Worm (Caenorhabditis elegans) whole organism, L4 larva: ENCODE data around the gene test-1.
A peak's percentile ranks its signal among the peaks of the same experiment; 100 is the strongest.

Experiments used
- F10B5.3 ChIP-seq: sonication (generic microtip); optimal IDR thresholded peaks from 2 replicates; lab custom pipeline; 2016; ENCODE audit warnings: mild to moderate bottlenecking, missing genetic modification characterization, missing compliant biosample characterization
- F26F4.8 ChIP-seq: fragments of 200-800 bp; sonication (Bioruptor generic); conservative IDR thresholded peaks from 2 replicates; pipeline ENCODE4 v1.3.6; 2022; ENCODE audit warnings: missing genetic modification characterization, missing compliant biosample characterization
- F37D6.2 ChIP-seq: sonication (generic microtip); optimal IDR thresholded peaks from 2 replicates; lab custom pipeline; 2016; ENCODE audit warnings: mild to moderate bottlenecking, missing genetic modification characterization, missing compliant biosample characterization
- T20F7.1 ChIP-seq: fragments of 200-800 bp; sonication (Bioruptor generic); optimal IDR thresholded peaks from 2 replicates; lab custom pipeline; 2018; ENCODE audit warnings: mild to moderate bottlenecking, missing genetic modification characterization, missing compliant biosample characterization
- T26A8.4 ChIP-seq: fragments of 200-800 bp; sonication (Bioruptor generic); IDR thresholded peaks from 2 replicates; pipeline ENCODE4 v1.3.6; 2022; ENCODE audit warnings: missing genetic modification characterization, missing compliant biosample characterization
- Y105C5A.15 ChIP-seq: fragments of 200-800 bp; sonication (Bioruptor generic); IDR thresholded peaks from 2 replicates; pipeline ENCODE4 v1.3.6; 2022; ENCODE audit warnings: missing genetic modification characterization, missing compliant biosample characterization
- Y48G9A.11 ChIP-seq: fragments of 200-800 bp; sonication (Bioruptor generic); IDR thresholded peaks from 2 replicates; pipeline ENCODE4 v1.3.6; 2022; ENCODE audit warnings: missing genetic modification reagents, missing genetic modification characterization, missing compliant biosample characterization
- Y75B8A.6 ChIP-seq: fragments of 200-800 bp; sonication (Bioruptor generic); IDR thresholded peaks from 2 replicates; pipeline ENCODE4 v1.3.6; 2022; ENCODE audit warnings: missing genetic modification reagents, missing genetic modification characterization, missing compliant biosample characterization
- aha-1 ChIP-seq: fragments of 150-350 bp; peaks from one replicate; lab custom pipeline; 2014; ENCODE audit warnings: missing biosample characterization, missing genetic modification characterization
- daf-19 ChIP-seq: fragments of 200-800 bp; sonication (Bioruptor generic); conservative IDR thresholded peaks from 2 replicates; pipeline ENCODE4 v1.3.6; 2022; ENCODE audit warnings: missing genetic modification characterization, missing compliant biosample characterization
- daf-8 ChIP-seq: fragments of 200-800 bp; sonication (Bioruptor generic); IDR thresholded peaks from 2 replicates; pipeline ENCODE4 v1.3.6; 2022; ENCODE audit warnings: missing genetic modification characterization, missing compliant biosample characterization
- dmd-6 ChIP-seq: fragments of 200-800 bp; sonication (Bioruptor generic); IDR thresholded peaks from 2 replicates; pipeline ENCODE4 v1.3.6; 2022; ENCODE audit warnings: missing genetic modification reagents, missing genetic modification characterization, missing compliant biosample characterization
- dmd-8 ChIP-seq: fragments of 200-800 bp; sonication (Bioruptor generic); IDR thresholded peaks from 2 replicates; pipeline ENCODE4 v1.3.6; 2022; ENCODE audit warnings: missing genetic modification characterization, missing compliant biosample characterization
- dmd-9 ChIP-seq: fragments of 200-800 bp; sonication (Bioruptor generic); IDR thresholded peaks from 2 replicates; pipeline ENCODE4 v1.3.6; 2022; ENCODE audit warnings: missing genetic modification reagents, missing genetic modification characterization, missing compliant biosample characterization
- egl-43 ChIP-seq: fragments of 200-800 bp; sonication (Bioruptor generic); IDR thresholded peaks from 2 replicates; pipeline ENCODE4 v1.3.6; 2022; ENCODE audit warnings: missing genetic modification reagents, missing genetic modification characterization, missing compliant biosample characterization
- fos-1 ChIP-seq: fragments of 150-350 bp; optimal IDR thresholded peaks from 2 replicates; lab custom pipeline; 2014; ENCODE audit warnings: missing biosample characterization, missing genetic modification characterization
- hif-1 ChIP-seq, 2 experiments: sonication (generic microtip); optimal IDR thresholded peaks; 2 replicates each; lab custom pipeline; 2016 to 2017; ENCODE audit warnings: missing compliant biosample characterization in 2 of 2, missing genetic modification characterization in 2 of 2, missing genetic modification reagents in 2 of 2, missing genotype in 2 of 2, mild to moderate bottlenecking in 1 of 2
- hlh-11 ChIP-seq: fragments of 200-800 bp; sonication (Bioruptor generic); optimal IDR thresholded peaks from 2 replicates; lab custom pipeline; 2018; ENCODE audit warnings: mild to moderate bottlenecking, missing genetic modification characterization, missing compliant biosample characterization
- hmg-1.1 ChIP-seq: fragments of 200-800 bp; sonication (Bioruptor generic); IDR thresholded peaks from 2 replicates; pipeline ENCODE4 v1.3.6; 2022; ENCODE audit warnings: missing genetic modification reagents, missing genetic modification characterization, missing compliant biosample characterization
- jun-1 ChIP-seq: fragments of 150-350 bp; optimal IDR thresholded peaks from 2 replicates; lab custom pipeline; 2014; ENCODE audit warnings: missing biosample characterization, missing genetic modification reagents, missing genetic modification characterization
- lim-7 ChIP-seq: fragments of 200-800 bp; sonication (Bioruptor generic); IDR thresholded peaks from 2 replicates; pipeline ENCODE4 v1.3.6; 2022; ENCODE audit warnings: missing genetic modification characterization, missing compliant biosample characterization
- lin-13 ChIP-seq: fragments of 150-350 bp; optimal IDR thresholded peaks from 2 replicates; lab custom pipeline; 2014; ENCODE audit warnings: missing biosample characterization, missing genetic modification reagents, missing genetic modification characterization
- lin-38 ChIP-seq: fragments of 200-800 bp; sonication (Bioruptor generic); IDR thresholded peaks from 2 replicates; pipeline ENCODE4 v1.3.6; 2022; ENCODE audit warnings: missing genetic modification reagents, missing genetic modification characterization, missing compliant biosample characterization
- lin-39 ChIP-seq: fragments of 150-350 bp; optimal IDR thresholded peaks from 2 replicates; lab custom pipeline; 2014; ENCODE audit warnings: missing biosample characterization, missing genetic modification reagents, missing genetic modification characterization
- lir-3 ChIP-seq: sonication (generic microtip); optimal IDR thresholded peaks from 2 replicates; lab custom pipeline; 2016; ENCODE audit warnings: mild to moderate bottlenecking, missing genetic modification characterization, missing compliant biosample characterization
- lsy-2 ChIP-seq, 2 experiments: fragments of 150-350 bp in 1 of 2; sonication (generic microtip) in 1 of 2; optimal IDR thresholded peaks; 2 replicates each; lab custom pipeline; 2014 to 2017; ENCODE audit warnings: missing biosample characterization in 2 of 2, missing genetic modification characterization in 2 of 2
- madf-5 ChIP-seq, 2 experiments: fragments of 200-800 bp; sonication (Bioruptor generic); IDR thresholded peaks; 2 replicates each; pipeline ENCODE4 v1.3.6; 2022; ENCODE audit warnings: missing compliant biosample characterization in 2 of 2, missing genetic modification characterization in 2 of 2
- mdl-1 ChIP-seq, 2 experiments: fragments of 150-350 bp in 1 of 2; sonication (generic microtip) in 1 of 2; optimal IDR thresholded peaks; 2 replicates each; lab custom pipeline; 2014 to 2017; ENCODE audit warnings: missing biosample characterization in 2 of 2, missing genetic modification characterization in 2 of 2
- mep-1 ChIP-seq: fragments of 150-350 bp; sonication (generic microtip); optimal IDR thresholded peaks from 3 replicates; lab custom pipeline; 2014; ENCODE audit warnings: missing biosample characterization, missing genetic modification characterization
- mxl-3 ChIP-seq: fragments of 200-800 bp; sonication (Bioruptor generic); optimal IDR thresholded peaks from 2 replicates; lab custom pipeline; 2018; ENCODE audit warnings: mild to moderate bottlenecking, missing genetic modification characterization, missing compliant biosample characterization
- nhr-102 ChIP-seq: sonication (generic microtip); optimal IDR thresholded peaks from 2 replicates; lab custom pipeline; 2016; ENCODE audit warnings: mild to moderate bottlenecking, missing genetic modification characterization, moderate library complexity, missing compliant biosample characterization
- nhr-28 ChIP-seq: fragments of 150-350 bp; optimal IDR thresholded peaks from 2 replicates; lab custom pipeline; 2014; ENCODE audit warnings: missing biosample characterization, missing genetic modification characterization
- nhr-48 ChIP-seq: sonication (generic microtip); optimal IDR thresholded peaks from 2 replicates; lab custom pipeline; 2016; ENCODE audit warnings: mild to moderate bottlenecking, missing genetic modification characterization, missing compliant biosample characterization
- sdz-12 ChIP-seq: fragments of 200-800 bp; sonication (Bioruptor generic); optimal IDR thresholded peaks from 2 replicates; lab custom pipeline; 2018; ENCODE audit warnings: mild to moderate bottlenecking, missing genetic modification characterization, missing compliant biosample characterization
- set-16 ChIP-seq: fragments of 200-800 bp; sonication (Bioruptor generic); IDR thresholded peaks from 2 replicates; pipeline ENCODE4 v1.3.6; 2022; ENCODE audit warnings: missing genetic modification reagents, missing genetic modification characterization, missing compliant biosample characterization
- unc-62 ChIP-seq, 3 experiments: fragments of 150-350 bp in 1 of 3; sonication (generic microtip); optimal IDR thresholded peaks in 2 of 3; peaks in 1 of 3; 1 replicate in 1 of 3; 2 replicates in 2 of 3; lab custom pipeline; 2014 to 2017; ENCODE audit warnings: missing biosample characterization in 3 of 3, missing genetic modification characterization in 3 of 3, missing genetic modification reagents in 3 of 3, missing genotype in 1 of 3
- zfp-2 ChIP-seq: sonication (generic microtip); optimal IDR thresholded peaks from 2 replicates; lab custom pipeline; 2016; ENCODE audit warnings: mild to moderate bottlenecking, missing genetic modification characterization, missing compliant biosample characterization
- zfp-3 ChIP-seq: fragments of 200-800 bp; sonication (Bioruptor generic); conservative IDR thresholded peaks from 2 replicates; pipeline ENCODE4 v1.3.6; 2022; ENCODE audit warnings: missing genetic modification reagents, missing genetic modification characterization, missing compliant biosample characterization
- zip-11 ChIP-seq: fragments of 200-800 bp; sonication (Bioruptor generic); IDR thresholded peaks from 2 replicates; pipeline ENCODE4 v1.3.6; 2022; ENCODE audit warnings: missing genetic modification characterization, missing compliant biosample characterization
- ztf-7 ChIP-seq: fragments of 150-350 bp; optimal IDR thresholded peaks from 2 replicates; lab custom pipeline; 2014; ENCODE audit warnings: missing biosample characterization, missing genetic modification characterization

The test-1 gene

DNA sequence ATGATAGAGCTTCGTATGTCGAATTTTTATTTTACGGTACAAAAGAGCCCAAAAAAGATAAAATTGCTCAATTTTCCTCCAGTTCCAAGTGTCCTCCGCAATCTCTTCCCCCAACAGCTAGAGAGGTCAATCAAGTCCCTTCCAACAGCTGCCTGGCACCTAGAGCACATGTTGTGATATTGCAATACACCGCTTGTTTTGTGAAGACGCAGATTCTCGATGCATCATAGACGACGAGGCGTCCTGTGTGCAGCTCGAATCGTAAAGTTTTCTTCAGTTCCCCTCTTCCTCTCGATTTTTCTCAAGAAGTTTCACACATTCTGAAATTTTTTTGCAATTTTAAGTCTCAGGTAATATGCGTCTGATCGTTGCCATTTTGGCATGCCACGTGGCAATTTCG lies at the start of gene test-1:
test-1 (plus strand) TSS at position 345 of the 400 bp plus-strand sequence.
- TF ChIP-seq sdz-12 = no peak
- no peak for TF ChIP-seq lir-3 (tag; lab: Kevin White, UChicago)
- TF ChIP-seq lin-38 (GFP tag; lab: Robert Waterston, UW) = no peak
- TF ChIP-seq daf-19 (GFP tag; lab: Robert Waterston, UW) = no peak
- no peak for TF ChIP-seq madf-5 (GFP tag; IDR thresholded peaks at IDR 0.05; lab: Robert Waterston, UW)
- TF ChIP-seq dmd-9 (GFP tag; lab: Robert Waterston, UW) = no peak
- TF ChIP-seq lin-13 (GFP tag; lab: Kevin White, UChicago) = no peak
- no peak for TF ChIP-seq jun-1 (tag; lab: Kevin White, UChicago)
- no peak for TF ChIP-seq ztf-7 (tag; lab: Kevin White, UChicago)

DNA sequence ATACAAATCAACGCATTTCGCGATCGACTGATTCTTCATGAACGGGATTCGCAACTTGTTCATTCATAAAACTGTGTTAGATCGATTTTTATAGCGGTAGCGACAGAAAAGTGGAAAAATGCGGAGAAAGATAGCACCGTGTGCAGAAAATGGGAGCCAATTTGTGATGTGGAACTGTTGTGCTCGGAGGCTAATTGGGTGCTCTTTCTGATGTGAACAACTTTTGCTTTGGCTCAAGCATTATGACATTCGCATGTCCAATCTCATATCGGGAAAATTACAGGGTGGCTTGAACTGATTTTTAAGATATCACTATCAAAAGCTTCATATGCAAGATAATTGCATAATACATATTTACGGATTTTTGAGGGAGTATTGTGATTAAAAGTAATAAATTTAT lies 37.0 kb upstream of the test-1 start, which contains the start of gene C23H5.11:
C23H5.11 (minus strand) TSS at position 101 of the 400 bp plus-strand sequence.
- no peak for TF ChIP-seq zfp-2 (tag; lab: Kevin White, UChicago)
- TF ChIP-seq aha-1 = peak; percentile 73
- TF ChIP-seq, all 104 proteins: peak for 1

DNA sequence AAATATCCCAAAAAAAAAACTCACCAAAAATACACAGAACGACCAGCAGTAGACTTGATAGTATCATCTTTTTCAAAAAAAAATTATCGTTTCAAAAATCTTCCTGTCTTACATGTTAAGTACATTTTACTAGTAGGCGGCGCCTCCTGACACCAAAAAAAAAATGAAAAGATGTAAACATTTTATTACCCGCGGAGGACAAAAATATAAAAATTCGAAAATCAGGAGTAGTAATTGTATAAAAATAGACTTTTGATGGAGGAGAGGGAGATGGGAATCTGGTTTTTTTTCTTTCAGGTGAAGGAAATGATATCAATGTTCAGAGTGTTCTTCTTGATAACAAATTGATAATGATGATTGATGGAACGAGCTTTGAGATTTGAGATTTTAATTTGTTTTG lies 34.0 kb upstream of the test-1 start, which contains the start of gene C23H5.15:
C23H5.15 (minus strand) TSS at position 101 of the 400 bp plus-strand sequence.
- TF ChIP-seq nhr-28 (tag; lab: Kevin White, UChicago) (no peak), F10B5.3 (tag; lab: Kevin White, UChicago) (no peak), mxl-3 (no peak), zip-11 (GFP tag; lab: Robert Waterston, UW) (no peak), Y75B8A.6 (GFP tag; lab: Robert Waterston, UW) (no peak), set-16 (GFP tag; lab: Robert Waterston, UW) (no peak), dmd-9 (GFP tag; lab: Robert Waterston, UW) (no peak), hlh-11 (tag; lab: Kevin White, UChicago) (no peak), hmg-1.1 (no peak), daf-8 (no peak), mdl-1 (tag; optimal IDR thresholded peaks at IDR 0.05; lab: Kevin White, UChicago) (no peak), unc-62 (GFP tag; optimal IDR thresholded peaks at IDR 0.05 in 1 of 2; lab: Kevin White, UChicago) (no peak), unc-62 (tag; optimal IDR thresholded peaks at IDR 0.05; lab: Kevin White, UChicago) (no peak), nhr-102 (tag; lab: Kevin White, UChicago) (no peak), lin-39 (tag; lab: Kevin White, UChicago) (no peak), ztf-7 (tag; lab: Kevin White, UChicago) (no peak), fos-1 (no peak), Y105C5A.15 (GFP tag; lab: Robert Waterston, UW) (no peak)

DNA sequence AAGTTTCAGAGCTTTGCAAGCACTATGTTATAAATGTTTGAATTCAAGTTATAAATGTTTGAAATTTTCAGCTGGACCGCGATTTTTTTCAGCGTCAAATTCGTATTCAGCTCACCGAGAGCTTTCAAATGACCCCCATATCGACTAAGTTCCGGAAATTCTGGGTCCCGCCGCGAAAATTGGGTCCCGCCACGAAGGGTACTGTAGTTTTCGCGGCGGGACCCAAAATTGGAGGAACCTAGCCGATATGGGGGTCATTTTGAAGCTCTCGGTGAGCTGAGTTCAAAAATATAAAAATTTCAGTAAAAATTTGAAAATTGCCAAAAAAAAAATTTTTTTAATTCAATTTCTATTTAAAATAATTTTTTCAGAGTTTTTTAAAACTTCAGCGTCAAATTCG lies 30.0 kb upstream of the test-1 start:
- 0 out of 4 replicates have a peak, but pooled peaks of 1 of the 2 experiments have one; percentile 13 for TF ChIP-seq madf-5 (GFP tag; IDR thresholded peaks at IDR 0.05; lab: Robert Waterston, UW)
- peak; percentile 26 for TF ChIP-seq set-16 (GFP tag; lab: Robert Waterston, UW)
- peak; percentile 53; the same call in 1 of the 2 replicates for TF ChIP-seq egl-43
- peak; percentile 26; the same call in 1 of the 2 replicates for TF ChIP-seq dmd-8 (GFP tag; lab: Robert Waterston, UW)
- TF ChIP-seq hif-1 (tag; optimal IDR thresholded peaks at IDR 0.05; lab: Kevin White, UChicago) = no peak
- TF ChIP-seq F26F4.8 (GFP tag; lab: Robert Waterston, UW) = 0 out of 2 replicates have a peak, but pooled peaks have one; percentile 9
- TF ChIP-seq, all 104 proteins: peak for 5

DNA sequence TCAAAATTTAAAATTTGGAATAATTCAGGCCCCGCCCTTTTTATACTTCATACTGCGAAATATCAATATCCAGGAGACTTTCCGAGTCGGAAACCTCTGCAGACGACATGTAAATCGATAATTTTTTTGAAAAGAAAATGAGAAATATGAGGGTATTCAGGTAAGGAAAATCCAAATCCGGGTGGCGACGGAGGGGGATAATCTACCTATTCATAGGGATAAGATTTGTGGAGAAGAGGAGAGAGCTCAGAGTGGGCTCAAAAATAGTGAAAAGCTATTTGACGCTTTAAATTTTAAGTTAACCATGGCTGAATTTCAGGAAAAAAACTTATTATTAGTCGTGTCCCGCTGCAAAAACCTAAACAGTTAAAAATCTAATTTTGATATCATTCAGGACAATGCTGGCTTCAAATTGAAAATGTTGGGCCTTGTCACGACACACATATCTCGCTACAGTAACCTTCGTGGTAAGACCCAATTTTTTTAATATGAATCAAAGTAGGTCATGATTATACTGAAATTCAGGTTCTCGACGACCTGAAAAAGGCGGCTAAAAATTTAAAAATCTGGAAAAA lies 25.4 kb upstream of the test-1 start, which contains the start of gene che-6:
che-6 (minus strand) TSS at position 109 of the 575 bp plus-strand sequence.
- TF ChIP-seq nhr-102 (tag; lab: Kevin White, UChicago) (peak; percentile 37), aha-1 (peak; percentile 86), F37D6.2 (tag; lab: Kevin White, UChicago) (no peak), zfp-3 (GFP tag; lab: Robert Waterston, UW) (peak; percentile 26), T20F7.1 (GFP tag; lab: Kevin White, UChicago) (peak; percentile 34), dmd-8 (GFP tag; lab: Robert Waterston, UW) (0 out of 2 replicates have a peak, but pooled peaks have one; percentile 20), nhr-48 (tag; lab: Kevin White, UChicago) (peak; percentile 9), T26A8.4 (GFP tag; lab: Robert Waterston, UW) (0 out of 2 replicates have a peak, but pooled peaks have one; percentile 29), Y48G9A.11 (GFP tag; lab: Robert Waterston, UW) (no peak), lir-3 (tag; lab: Kevin White, UChicago) (no peak), jun-1 (tag; lab: Kevin White, UChicago) (no peak), mep-1 (tag; lab: Kevin White, UChicago) (peak; percentile 31), dmd-6 (GFP tag; lab: Robert Waterston, UW) (peak; percentile 39), lim-7 (GFP tag; lab: Robert Waterston, UW) (0 out of 2 replicates have a peak, but pooled peaks have one; percentile 19), lin-38 (GFP tag; lab: Robert Waterston, UW) (peak; percentile 58), lsy-2 (tag; optimal IDR thresholded peaks at IDR 0.05; lab: Kevin White, UChicago) (peak in 1 of 2 experiments; percentile 12)
